Worm (Caenorhabditis elegans) whole organism, midembryonic: ENCODE measurements around the gene eor-2.

Source experiments
- tab-1 ChIP-seq: fragments of 200-800 bp; sonication (Bioruptor generic); IDR thresholded peaks from 2 replicates; pipeline ENCODE4 v1.3.6; 2022; ENCODE audit warnings: missing genetic modification characterization, missing compliant biosample characterization
- ztf-23 ChIP-seq: fragments of 200-800 bp; sonication (Bioruptor generic); IDR thresholded peaks from 2 replicates; pipeline ENCODE4 v1.3.6; 2022; ENCODE audit warnings: missing genetic modification reagents, missing genetic modification characterization, missing compliant biosample characterization

ce11 chrX:14633679-14634078 is 30.9 kb downstream of the eor-2 start:
- TF ChIP-seq ztf-23 (GFP tag; lab: Robert Waterston, UW) (no peak), tab-1 (GFP tag; lab: Robert Waterston, UW) (no peak)
